Fruit fly (Drosophila melanogaster): ENCODE results near the gene CG12084.

The CG12084 gene

dm6 chr3L:1533699-1534431, 37.4 kb upstream of the CG12084 start, which contains the start of gene Iml1 (continued):
- TF ChIP-seq ken (GFP tag; IDR thresholded peaks at IDR 0.05) (0 out of 3 replicates have a peak, but pooled peaks have one; percentile 23), chn (GFP tag; optimal IDR thresholded peaks at IDR 0.05) (no peak), grau (tag; optimal IDR thresholded peaks at IDR 0.05) (no peak), az2 (GFP tag; optimal IDR thresholded peaks at IDR 0.05) (no peak), btn (GFP tag; optimal IDR thresholded peaks at IDR 0.05) (no peak), CG5180 (GFP tag; optimal IDR thresholded peaks at IDR 0.05) (no peak), CG1602 (GFP tag; optimal IDR thresholded peaks at IDR 0.05) (peak; percentile 12), Hr39 (optimal IDR thresholded peaks at IDR 0.05) (no peak), CG13894 (tag; optimal IDR thresholded peaks at IDR 0.05) (no peak), CG11723 (GFP tag; optimal IDR thresholded peaks at IDR 0.05) (no peak), CG14667 (GFP tag; IDR thresholded peaks at IDR 0.05) (peak; percentile 31; the same call in 1 of the 2 replicates), MBD-R2 (GFP tag; IDR thresholded peaks at IDR 0.05) (peak; percentile 65; the same call in 1 of the 2 replicates), HLHmδ (GFP tag; optimal IDR thresholded peaks at IDR 0.05) (no peak), CG17829 (tag; optimal IDR thresholded peaks at IDR 0.05) (peak; percentile 58), Chrac-16 (GFP tag; optimal IDR thresholded peaks at IDR 0.05) (peak; percentile 10), sug (tag; optimal IDR thresholded peaks at IDR 0.05) (no peak), Taf1 (GFP tag; IDR thresholded peaks at IDR 0.05) (0 out of 2 replicates have a peak, but pooled peaks have one; percentile 17), CG3838 (GFP tag; optimal IDR thresholded peaks at IDR 0.05) (no peak), ssp (GFP tag; IDR thresholded peaks at IDR 0.05) (peak; percentile 37), CG15479 (GFP tag; optimal IDR thresholded peaks at IDR 0.05) (peak; percentile 61), Dip3 (GFP tag; optimal IDR thresholded peaks at IDR 0.05) (peak; percentile 12), org-1 (GFP tag; optimal IDR thresholded peaks at IDR 0.05) (no peak), CG31224 (GFP tag; IDR thresholded peaks at IDR 0.05) (0 out of 2 replicates have a peak, but pooled peaks have one; percentile 23), lmd (GFP tag; IDR thresholded peaks at IDR 0.05) (peak; percentile 63; the same call in 1 of the 2 replicates), CG12104 (GFP tag; optimal IDR thresholded peaks at IDR 0.05) (peak; percentile 7), abd-A (tag; optimal IDR thresholded peaks at IDR 0.05) (no peak), CG14014 (GFP tag; IDR thresholded peaks at IDR 0.05) (peak; percentile 39; the same call in 1 of the 2 replicates), CG7928 (GFP tag; optimal IDR thresholded peaks at IDR 0.05) (no peak), h (optimal IDR thresholded peaks at IDR 0.05) (no peak), hkb (optimal IDR thresholded peaks at IDR 0.05) (no peak), hkb (GFP tag; IDR thresholded peaks at IDR 0.05) (peak; percentile 33; the same call in 1 of the 2 replicates), CG7745 (tag; optimal IDR thresholded peaks at IDR 0.05) (peak; percentile 60), vvl (GFP tag; IDR thresholded peaks at IDR 0.05) (peak; percentile 70), repo (GFP tag; optimal IDR thresholded peaks at IDR 0.05) (no peak), CG11560 (tag; IDR thresholded peaks at IDR 0.05) (peak; percentile 21; the same call in 1 of the 3 replicates), Aef1 (GFP tag; IDR thresholded peaks at IDR 0.05) (peak; percentile 53; the same call in 2 of the 3 replicates), nerfin-2 (GFP tag; IDR thresholded peaks at IDR 0.05; ENCODE audit: partially characterized antibody) (no peak), CG15514 (GFP tag; optimal IDR thresholded peaks at IDR 0.05) (peak; percentile 95), CG18262 (tag; optimal IDR thresholded peaks at IDR 0.05) (no peak), knrl (GFP tag; IDR thresholded peaks at IDR 0.05; ENCODE audit: partially characterized antibody) (no peak), row (GFP tag; IDR thresholded peaks at IDR 0.05) (peak; percentile 83), CG6272 (GFP tag; IDR thresholded peaks at IDR 0.05) (peak; percentile 63), CG10462 (GFP tag; optimal IDR thresholded peaks at IDR 0.05) (no peak), ranshi (GFP tag; IDR thresholded peaks at IDR 0.05) (0 out of 2 replicates have a peak, but pooled peaks have one; percentile 15), CG9817 (tag; optimal IDR thresholded peaks at IDR 0.05) (peak; percentile 8), tll (GFP tag; optimal IDR thresholded peaks at IDR 0.05) (no peak), CG4282 (GFP tag; optimal IDR thresholded peaks at IDR 0.05) (no peak), tgo (GFP tag; IDR thresholded peaks at IDR 0.05) (peak; percentile 47; the same call in 2 of the 3 replicates), Ptx1 (GFP tag; IDR thresholded peaks at IDR 0.05) (peak; percentile 75), ash1 (GFP tag; optimal IDR thresholded peaks at IDR 0.05) (no peak)
